Worm (Caenorhabditis elegans) whole organism, L2 larva: Measurements from ENCODE around the gene cdd-1.

Experiments
- C34F6.9 ChIP-seq: fragments of 150-350 bp; optimal IDR thresholded peaks from 2 replicates; lab custom pipeline; 2014; ENCODE audit warnings: missing biosample characterization, missing genetic modification characterization
- F13H6.1 ChIP-seq: sonication (generic microtip); optimal IDR thresholded peaks from 2 replicates; lab custom pipeline; 2016; ENCODE audit warnings: missing genetic modification characterization, missing compliant biosample characterization
- R02D3.7 ChIP-seq: fragments of 150-350 bp; optimal IDR thresholded peaks from 2 replicates; lab custom pipeline; 2014; ENCODE audit warnings: missing biosample characterization, missing genetic modification characterization
- Y55F3AM.14 ChIP-seq: fragments of 200-800 bp; sonication (Bioruptor generic); optimal IDR thresholded peaks from 2 replicates; lab custom pipeline; 2018; ENCODE audit warnings: mild to moderate bottlenecking, missing genetic modification characterization, missing compliant biosample characterization
- alr-1 ChIP-seq: fragments of 150-350 bp; optimal IDR thresholded peaks from 2 replicates; lab custom pipeline; 2014; ENCODE audit warnings: missing biosample characterization, missing genetic modification characterization
- aly-2 ChIP-seq: fragments of 150-350 bp; optimal IDR thresholded peaks from 2 replicates; lab custom pipeline; 2014; ENCODE audit warnings: missing biosample characterization, missing genetic modification characterization
- ama-1 ChIP-seq: fragments of 150-350 bp; optimal IDR thresholded peaks from 2 replicates; lab custom pipeline; 2018; ENCODE audit warnings: inconsistent platforms
- ceh-16 ChIP-seq: fragments of 150-350 bp; optimal IDR thresholded peaks from 2 replicates; lab custom pipeline; 2014; ENCODE audit warnings: missing biosample characterization, missing genetic modification characterization
- ceh-82 ChIP-seq: fragments of 150-350 bp; optimal IDR thresholded peaks from 2 replicates; lab custom pipeline; 2014; ENCODE audit warnings: missing biosample characterization, missing genetic modification characterization
- crh-2 ChIP-seq: sonication (generic microtip); optimal IDR thresholded peaks from 2 replicates; lab custom pipeline; 2017; ENCODE audit warnings: missing biosample characterization, missing genetic modification characterization
- elt-1 ChIP-seq: fragments of 150-350 bp; optimal IDR thresholded peaks from 2 replicates; lab custom pipeline; 2014; ENCODE audit warnings: missing biosample characterization, missing genetic modification characterization
- elt-3 ChIP-seq: sonication (generic microtip); optimal IDR thresholded peaks from 2 replicates; lab custom pipeline; 2017; ENCODE audit warnings: missing biosample characterization, missing genetic modification characterization
- fos-1 ChIP-seq: fragments of 150-350 bp; optimal IDR thresholded peaks from 2 replicates; lab custom pipeline; 2014; ENCODE audit warnings: missing biosample characterization, missing genetic modification characterization
- lin-11 ChIP-seq: fragments of 150-350 bp; sonication (generic microtip); optimal IDR thresholded peaks from 2 replicates; lab custom pipeline; 2014; ENCODE audit warnings: missing biosample characterization, missing genetic modification characterization, inconsistent platforms, mixed read lengths
- lin-13 ChIP-seq: fragments of 150-350 bp; optimal IDR thresholded peaks from 2 replicates; lab custom pipeline; 2014; ENCODE audit warnings: missing biosample characterization, missing genetic modification reagents, missing genetic modification characterization
- lin-39 ChIP-seq: fragments of 150-350 bp; optimal IDR thresholded peaks from 2 replicates; lab custom pipeline; 2014; ENCODE audit warnings: missing biosample characterization, missing genetic modification reagents, missing genetic modification characterization
- lsy-2 ChIP-seq, 2 experiments: fragments of 150-350 bp in 1 of 2; sonication (generic microtip) in 1 of 2; optimal IDR thresholded peaks; 2 replicates each; lab custom pipeline; 2014 to 2017; ENCODE audit warnings: missing biosample characterization in 2 of 2, missing genetic modification characterization in 2 of 2
- mab-5 ChIP-seq: fragments of 150-350 bp; optimal IDR thresholded peaks from 2 replicates; lab custom pipeline; 2014; ENCODE audit warnings: missing biosample characterization, missing genetic modification characterization
- nhr-10 ChIP-seq: sonication (generic microtip); optimal IDR thresholded peaks from 2 replicates; lab custom pipeline; 2017; ENCODE audit warnings: missing biosample characterization, missing genetic modification characterization
- nhr-11 ChIP-seq: fragments of 150-350 bp; optimal IDR thresholded peaks from 2 replicates; lab custom pipeline; 2014; ENCODE audit warnings: missing biosample characterization, missing genetic modification characterization
- nhr-12 ChIP-seq: fragments of 150-350 bp; optimal IDR thresholded peaks from 2 replicates; lab custom pipeline; 2014; ENCODE audit warnings: missing biosample characterization, missing genetic modification characterization
- nhr-129 ChIP-seq: fragments of 150-350 bp; optimal IDR thresholded peaks from 2 replicates; lab custom pipeline; 2014; ENCODE audit warnings: missing biosample characterization, missing genetic modification characterization
- nhr-21 ChIP-seq: fragments of 150-350 bp; optimal IDR thresholded peaks from 2 replicates; lab custom pipeline; 2014; ENCODE audit warnings: missing biosample characterization, missing genetic modification characterization
- nhr-25 ChIP-seq: fragments of 150-350 bp; sonication (generic microtip); optimal IDR thresholded peaks from 3 replicates; lab custom pipeline; 2014; ENCODE audit warnings: missing biosample characterization, missing genetic modification characterization
- nhr-77 ChIP-seq: fragments of 150-350 bp; optimal IDR thresholded peaks from 2 replicates; lab custom pipeline; 2014; ENCODE audit warnings: missing biosample characterization, missing genetic modification characterization
- peb-1 ChIP-seq: fragments of 150-350 bp; optimal IDR thresholded peaks from 2 replicates; lab custom pipeline; 2014; ENCODE audit warnings: missing biosample characterization, missing genetic modification characterization
- sem-4 ChIP-seq: fragments of 150-350 bp; optimal IDR thresholded peaks from 2 replicates; lab custom pipeline; 2014; ENCODE audit warnings: missing biosample characterization, missing genetic modification reagents, missing genetic modification characterization
- skn-1 ChIP-seq: sonication (generic microtip); optimal IDR thresholded peaks from 2 replicates; lab custom pipeline; 2017; ENCODE audit warnings: missing biosample characterization, missing genetic modification characterization
- sma-3 ChIP-seq: sonication (generic microtip); optimal IDR thresholded peaks from 2 replicates; lab custom pipeline; 2016; ENCODE audit warnings: missing genetic modification reagents, missing genetic modification characterization, missing compliant biosample characterization
- sma-9 ChIP-seq, 2 experiments: fragments of 150-350 bp in 1 of 2; sonication (generic microtip) in 1 of 2; optimal IDR thresholded peaks; 2 replicates each; lab custom pipeline; 2014 to 2016; ENCODE audit warnings: missing genetic modification characterization in 2 of 2, mild to moderate bottlenecking in 1 of 2, missing biosample characterization in 1 of 2, missing compliant biosample characterization in 1 of 2, missing genetic modification reagents in 1 of 2, moderate library complexity in 1 of 2
- snpc-4 ChIP-seq: fragments of 150-350 bp; optimal IDR thresholded peaks from 2 replicates; lab custom pipeline; 2014; ENCODE audit warnings: missing biosample characterization, missing genetic modification characterization
- unc-39 ChIP-seq: fragments of 150-350 bp; optimal IDR thresholded peaks from 2 replicates; lab custom pipeline; 2014; ENCODE audit warnings: missing biosample characterization, missing genetic modification characterization
- unc-55 ChIP-seq: fragments of 150-350 bp; sonication (generic microtip); optimal IDR thresholded peaks from 3 replicates; lab custom pipeline; 2014; ENCODE audit warnings: missing biosample characterization, missing genetic modification reagents, missing genetic modification characterization
- unc-62 ChIP-seq: fragments of 150-350 bp; optimal IDR thresholded peaks from 2 replicates; lab custom pipeline; 2014; ENCODE audit warnings: missing biosample characterization, missing genetic modification reagents, missing genetic modification characterization
- zag-1 ChIP-seq: fragments of 150-350 bp; optimal IDR thresholded peaks from 2 replicates; lab custom pipeline; 2014; ENCODE audit warnings: missing biosample characterization, missing genetic modification characterization
- ztf-1 ChIP-seq: fragments of 200-800 bp; sonication (Bioruptor generic); conservative IDR thresholded peaks from 2 replicates; pipeline ENCODE4 v1.3.6; 2022; ENCODE audit warnings: missing genetic modification characterization, missing compliant biosample characterization
- ztf-11 ChIP-seq: sonication (generic microtip); optimal IDR thresholded peaks from 2 replicates; lab custom pipeline; 2017; ENCODE audit warnings: missing biosample characterization, missing genetic modification characterization
- ztf-4 ChIP-seq: fragments of 150-350 bp; optimal IDR thresholded peaks from 2 replicates; lab custom pipeline; 2014; ENCODE audit warnings: missing biosample characterization, missing genetic modification characterization

Gene cdd-1

ce11 chrX:8230579-8230978 is 19.6 kb upstream of the cdd-1 start:
- no peak for TF ChIP-seq ztf-1 (GFP tag; lab: Robert Waterston, UW)
- no peak for TF ChIP-seq nhr-11 (tag; lab: Kevin White, UChicago)
- TF ChIP-seq zag-1 (tag; lab: Kevin White, UChicago), result no peak
- no peak for TF ChIP-seq peb-1 (tag; lab: Kevin White, UChicago)
- TF ChIP-seq mab-5 (tag; lab: Kevin White, UChicago), result no peak
- TF ChIP-seq lin-11, result no peak
- no peak for TF ChIP-seq R02D3.7 (tag; lab: Kevin White, UChicago)
- TF ChIP-seq nhr-12 (tag; lab: Kevin White, UChicago), result no peak
- no peak for TF ChIP-seq sma-3 (GFP tag; lab: Kevin White, UChicago)
- TF ChIP-seq crh-2 (tag; lab: Kevin White, UChicago), result no peak
- no peak for TF ChIP-seq snpc-4 (tag; lab: Kevin White, UChicago)
- no peak for TF ChIP-seq elt-1
- TF ChIP-seq lin-39 (tag; lab: Kevin White, UChicago), result no peak
- TF ChIP-seq C34F6.9 (tag; lab: Kevin White, UChicago), result no peak
- no peak for TF ChIP-seq lsy-2 (tag; optimal IDR thresholded peaks at IDR 0.05; lab: Kevin White, UChicago)
- TF ChIP-seq ceh-16 (tag; lab: Kevin White, UChicago), result no peak
- no peak for TF ChIP-seq sma-9 (GFP tag; optimal IDR thresholded peaks at IDR 0.05; lab: Kevin White, UChicago)
- no peak for TF ChIP-seq sma-9 (tag; optimal IDR thresholded peaks at IDR 0.05; lab: Kevin White, UChicago)

DNA sequence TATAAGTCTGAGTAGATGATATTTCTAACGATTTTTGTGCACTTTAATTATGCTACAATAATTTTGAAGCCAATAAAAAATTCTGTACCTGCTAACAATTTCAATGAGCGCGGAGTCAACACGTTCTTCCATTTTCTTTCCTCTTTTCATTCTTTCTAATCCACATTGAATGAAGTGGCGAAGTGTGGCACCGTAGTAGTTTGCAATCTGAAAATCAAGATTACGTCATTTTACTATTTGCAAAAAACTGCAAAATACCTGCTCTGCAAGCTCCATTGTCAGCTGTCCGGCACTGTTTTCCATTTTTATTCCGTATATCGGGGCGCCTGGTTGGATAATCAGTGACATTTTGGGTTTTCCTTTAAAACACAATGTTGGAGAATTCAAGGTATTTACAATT is 18.3 kb upstream of the cdd-1 start:
- no peak for TF ChIP-seq ceh-16 (tag; lab: Kevin White, UChicago)
- no peak for TF ChIP-seq mab-5 (tag; lab: Kevin White, UChicago)
- TF ChIP-seq unc-62 (GFP tag; lab: Kevin White, UChicago), result no peak
- TF ChIP-seq elt-1, result no peak
- TF ChIP-seq ztf-4 (tag; lab: Kevin White, UChicago), result no peak
- TF ChIP-seq nhr-129, result no peak
- no peak for TF ChIP-seq ztf-11 (tag; lab: Kevin White, UChicago)
- no peak for TF ChIP-seq nhr-21 (tag; lab: Kevin White, UChicago)
- TF ChIP-seq sma-3 (GFP tag; lab: Kevin White, UChicago), result no peak
- TF ChIP-seq lin-13, result no peak
- TF ChIP-seq skn-1, result no peak
- no peak for TF ChIP-seq peb-1 (tag; lab: Kevin White, UChicago)
- no peak for TF ChIP-seq fos-1 (tag; lab: Kevin White, UChicago)
- TF ChIP-seq zag-1 (tag; lab: Kevin White, UChicago), result no peak
- TF ChIP-seq nhr-11 (tag; lab: Kevin White, UChicago), result no peak
- TF ChIP-seq F13H6.1, result no peak
- no peak for TF ChIP-seq nhr-77 (tag; lab: Kevin White, UChicago)
- TF ChIP-seq unc-39 (tag; lab: Kevin White, UChicago), result no peak

DNA sequence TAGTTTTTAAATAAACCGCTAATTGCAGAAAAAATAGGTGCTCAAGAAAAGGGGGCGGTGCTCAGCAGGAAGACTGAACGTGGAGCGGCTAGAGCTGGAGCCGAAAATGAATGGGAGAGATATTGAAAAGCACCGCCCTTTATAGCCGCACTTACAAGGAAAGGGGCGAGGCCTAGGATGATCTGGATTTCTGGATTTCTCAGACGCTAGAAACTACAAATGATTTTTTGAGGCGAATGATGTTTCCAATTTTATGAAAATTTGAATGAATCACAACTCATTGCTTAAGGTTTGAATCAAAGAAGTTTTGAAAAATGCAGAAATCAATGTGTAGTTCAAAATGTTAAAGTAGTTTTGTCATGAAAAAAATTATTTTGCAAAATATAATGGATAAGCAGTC is 14.0 kb upstream of the cdd-1 start, which contains the start of gene K02A6.2:
Gene K02A6.2, minus strand, starts transcription at position 101 of the 400 bp plus-strand sequence.
- no peak for TF ChIP-seq ztf-11 (tag; lab: Kevin White, UChicago)
- TF ChIP-seq zag-1 (tag; lab: Kevin White, UChicago), result no peak
- TF ChIP-seq unc-55 (GFP tag; lab: Kevin White, UChicago), result no peak
- no peak for TF ChIP-seq sem-4 (tag; lab: Kevin White, UChicago)
- no peak for TF ChIP-seq ama-1 (lab: Kevin White, UChicago)

DNA sequence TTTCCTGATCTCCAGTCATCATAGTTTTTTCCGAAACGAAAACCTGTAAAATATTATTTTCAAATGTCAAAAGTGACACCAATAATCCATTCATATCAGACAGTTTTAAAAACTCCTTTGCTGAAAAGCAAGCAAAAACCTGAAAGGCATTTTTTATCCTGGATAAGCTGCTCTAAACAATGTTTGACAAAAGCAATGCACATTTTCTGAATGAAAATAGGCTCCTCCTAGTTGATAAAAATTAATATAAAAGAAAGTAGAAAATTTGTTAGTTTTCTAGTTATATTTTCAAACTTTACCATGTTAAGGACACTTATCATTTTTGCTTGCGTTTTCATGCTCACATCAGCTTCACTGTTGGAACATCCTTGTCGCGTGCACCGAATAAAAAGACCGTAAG is 8.5 kb upstream of the cdd-1 start, which contains the start of gene K02A6.1:
Gene K02A6.1, plus strand, starts transcription at position 301 of the 400 bp plus-strand sequence.
- TF ChIP-seq ceh-82 (tag; lab: Kevin White, UChicago) (no peak), lin-13 (no peak), aly-2 (tag; lab: Kevin White, UChicago) (no peak), nhr-25 (tag; lab: Kevin White, UChicago) (no peak), nhr-21 (tag; lab: Kevin White, UChicago) (no peak), snpc-4 (tag; lab: Kevin White, UChicago) (no peak), Y55F3AM.14 (no peak), nhr-12 (tag; lab: Kevin White, UChicago) (no peak), ceh-16 (tag; lab: Kevin White, UChicago) (no peak), alr-1 (tag; lab: Kevin White, UChicago) (no peak), F13H6.1 (no peak), sma-9 (GFP tag; optimal IDR thresholded peaks at IDR 0.05; lab: Kevin White, UChicago) (no peak), sma-9 (tag; optimal IDR thresholded peaks at IDR 0.05; lab: Kevin White, UChicago) (no peak), elt-3 (no peak), nhr-10 (tag; lab: Kevin White, UChicago) (no peak), peb-1 (tag; lab: Kevin White, UChicago) (no peak), crh-2 (tag; lab: Kevin White, UChicago) (no peak)
